Fruit fly (Drosophila melanogaster) whole organism, embryonic: ENCODE data around the gene Acp62F.

Experiments used
- Atf6 ChIP-seq: fragments of 200-800 bp; sonication (Bioruptor generic); IDR thresholded peaks from 2 replicates; pipeline ENCODE4 v1.3.6; 2022; ENCODE audit warnings: missing biosample characterization, missing genetic modification characterization
- Awh ChIP-seq: fragments of 200-800 bp; sonication (Bioruptor generic); IDR thresholded peaks from 2 replicates; pipeline ENCODE4, ENCODE4 v1.3.6; 2022; ENCODE audit warnings: missing biosample characterization, missing genetic modification characterization
- CG11093 ChIP-seq: fragments of 200-800 bp; sonication (Bioruptor generic); IDR thresholded peaks from 3 replicates; pipeline ENCODE4 v1.3.6; 2022; ENCODE audit warnings: missing biosample characterization, missing genetic modification characterization
- CG11504 ChIP-seq: fragments of 200-800 bp; sonication (Bioruptor generic); optimal IDR thresholded peaks from 3 replicates; lab custom pipeline; 2019; ENCODE audit warnings: missing biosample characterization, mild to moderate bottlenecking, missing genetic modification characterization, moderate library complexity
- CG13296 ChIP-seq: fragments of 200-800 bp; sonication (Bioruptor generic); optimal IDR thresholded peaks from 3 replicates; lab custom pipeline; 2018; ENCODE audit warnings: missing biosample characterization, mild to moderate bottlenecking, missing genetic modification characterization
- CG13624 ChIP-seq: fragments of 200-800 bp; sonication (Bioruptor generic); optimal IDR thresholded peaks from 2 replicates; lab custom pipeline; 2016; ENCODE audit warnings: missing biosample characterization, missing genetic modification characterization
- CG13775 ChIP-seq: fragments of 200-800 bp; sonication (Bioruptor generic); optimal IDR thresholded peaks from 3 replicates; lab custom pipeline; 2017; ENCODE audit warnings: missing biosample characterization, mild to moderate bottlenecking, missing genetic modification characterization
- CG14441 ChIP-seq: fragments of 200-800 bp; sonication (Bioruptor generic); IDR thresholded peaks from 2 replicates; pipeline ENCODE4 v1.3.6; 2022; ENCODE audit warnings: missing biosample characterization, missing genetic modification characterization
- CG15011 ChIP-seq: fragments of 200-800 bp; sonication (Bioruptor generic); optimal IDR thresholded peaks from 3 replicates; lab custom pipeline; 2018; ENCODE audit warnings: missing biosample characterization, mild to moderate bottlenecking, missing genetic modification characterization
- CG2120 ChIP-seq: fragments of 200-800 bp; sonication (Bioruptor generic); optimal IDR thresholded peaks from 3 replicates; lab custom pipeline; 2016; ENCODE audit warnings: missing biosample characterization, missing genetic modification characterization
- CG2678 ChIP-seq: fragments of 200-800 bp; sonication (Bioruptor generic); optimal IDR thresholded peaks from 3 replicates; lab custom pipeline; 2019; ENCODE audit warnings: missing biosample characterization, mild to moderate bottlenecking, missing genetic modification characterization, moderate library complexity
- CG2889 ChIP-seq: fragments of 200-800 bp; sonication (Bioruptor generic); IDR thresholded peaks from 3 replicates; pipeline ENCODE4 v1.3.6; 2022; ENCODE audit warnings: missing biosample characterization, missing genetic modification characterization
- CG32532 ChIP-seq: fragments of 200-800 bp; sonication (Bioruptor generic); IDR thresholded peaks from 2 replicates; pipeline ENCODE4 v1.3.6; 2022; ENCODE audit warnings: missing biosample characterization, missing genetic modification characterization
- CG32772 ChIP-seq: fragments of 200-800 bp; sonication (Bioruptor generic); IDR thresholded peaks from 2 replicates; pipeline ENCODE4 v1.3.6; 2022; ENCODE audit warnings: missing biosample characterization, missing genetic modification characterization
- CG33213 ChIP-seq: fragments of 200-800 bp; sonication (Bioruptor generic); optimal IDR thresholded peaks from 3 replicates; lab custom pipeline; 2016; ENCODE audit warnings: missing biosample characterization, missing genetic modification characterization
- CG4404 ChIP-seq: fragments of 200-800 bp; sonication (Bioruptor generic); IDR thresholded peaks from 2 replicates; pipeline ENCODE4 v1.3.6; 2022; ENCODE audit warnings: missing biosample characterization, missing genetic modification characterization
- CG6689 ChIP-seq: fragments of 200-800 bp; sonication (Bioruptor generic); IDR thresholded peaks from 2 replicates; pipeline ENCODE4 v1.3.6; 2022; ENCODE audit warnings: missing biosample characterization, missing genetic modification characterization
- CG9727 ChIP-seq: fragments of 200-800 bp; sonication (Bioruptor generic); optimal IDR thresholded peaks from 3 replicates; lab custom pipeline; 2017; ENCODE audit warnings: missing biosample characterization, mild to moderate bottlenecking, missing genetic modification characterization
- D19B ChIP-seq: fragments of 200-800 bp; sonication (Bioruptor generic); optimal IDR thresholded peaks from 2 replicates; lab custom pipeline; 2017; ENCODE audit warnings: missing biosample characterization, mild to moderate bottlenecking, missing genetic modification characterization
- Drgx ChIP-seq: fragments of 200-800 bp; sonication (Bioruptor generic); IDR thresholded peaks from 2 replicates; pipeline ENCODE4 v1.3.6; 2022; ENCODE audit warnings: missing biosample characterization, missing genetic modification characterization
- E2f2 ChIP-seq: fragments of 200-800 bp; sonication (Bioruptor generic); IDR thresholded peaks from 2 replicates; pipeline ENCODE4 v1.3.6; 2022; ENCODE audit warnings: missing biosample characterization, missing genetic modification characterization
- Ets65A ChIP-seq: fragments of 200-800 bp; sonication (Bioruptor generic); peaks from one replicate; lab custom pipeline; 2016; ENCODE audit warnings: missing biosample characterization, missing genetic modification characterization
- HHEX ChIP-seq: fragments of 200-800 bp; sonication (Bioruptor generic); optimal IDR thresholded peaks from 3 replicates; lab custom pipeline; 2017; ENCODE audit warnings: missing biosample characterization, mild to moderate bottlenecking, missing genetic modification characterization, missing genetic modification reagents
- Hmr ChIP-seq: fragments of 200-800 bp; sonication (Bioruptor generic); optimal IDR thresholded peaks from 3 replicates; lab custom pipeline; 2017; ENCODE audit warnings: mild to moderate bottlenecking, missing biosample characterization, missing genetic modification reagents, missing genetic modification characterization
- Hr51 ChIP-seq, 2 experiments: fragments of 200-800 bp; sonication (Bioruptor generic); optimal IDR thresholded peaks; 2 replicates in 1 of 2; 3 replicates in 1 of 2; lab custom pipeline; 2016 to 2018; ENCODE audit warnings: missing biosample characterization in 2 of 2, missing genetic modification characterization in 2 of 2, mild to moderate bottlenecking in 1 of 2, moderate library complexity in 1 of 2
- Jarid2 ChIP-seq: fragments of 200-800 bp; sonication (Bioruptor generic); optimal IDR thresholded peaks from 3 replicates; lab custom pipeline; 2017; ENCODE audit warnings: mild to moderate bottlenecking, missing biosample characterization, missing genetic modification reagents, missing genetic modification characterization
- MBD-R2 ChIP-seq: fragments of 200-800 bp; sonication (Bioruptor generic); IDR thresholded peaks from 2 replicates; pipeline ENCODE4 v1.3.6; 2022; ENCODE audit warnings: missing biosample characterization, missing genetic modification characterization
- Mrtf ChIP-seq: fragments of 200-800 bp; sonication (Bioruptor generic); IDR thresholded peaks from 3 replicates; pipeline ENCODE4 v1.3.6; 2022; ENCODE audit warnings: missing biosample characterization, missing genetic modification characterization
- Nf-YA ChIP-seq: fragments of 200-800 bp; sonication (Bioruptor generic); IDR thresholded peaks from 2 replicates; pipeline ENCODE4 v1.3.6; 2022; ENCODE audit warnings: missing biosample characterization, missing genetic modification characterization
- Ravus ChIP-seq: fragments of 200-800 bp; sonication (Bioruptor generic); IDR thresholded peaks from 2 replicates; pipeline ENCODE4 v1.3.6; 2022; ENCODE audit warnings: missing biosample characterization, missing genetic modification characterization
- Rfx ChIP-seq: fragments of 200-800 bp; sonication (Bioruptor generic); IDR thresholded peaks from 2 replicates; pipeline ENCODE4 v1.3.6; 2022; ENCODE audit warnings: missing biosample characterization, missing genetic modification characterization
- Six4 ChIP-seq: fragments of 200-800 bp; sonication (Bioruptor generic); optimal IDR thresholded peaks from 2 replicates; lab custom pipeline; 2016; ENCODE audit warnings: missing biosample characterization, missing genetic modification characterization
- Ssrp ChIP-seq: fragments of 200-800 bp; sonication (Bioruptor generic); optimal IDR thresholded peaks from 2 replicates; lab custom pipeline; 2018; ENCODE audit warnings: missing biosample characterization, mild to moderate bottlenecking, missing genetic modification characterization, moderate library complexity
- Xrp1 ChIP-seq: fragments of 200-800 bp; sonication (Bioruptor generic); IDR thresholded peaks from 2 replicates; pipeline ENCODE4 v1.3.6; 2022; ENCODE audit warnings: missing biosample characterization, missing genetic modification characterization
- bbx ChIP-seq: fragments of 200-800 bp; sonication (Bioruptor generic); IDR thresholded peaks from 2 replicates; pipeline ENCODE4 v1.3.6; 2022; ENCODE audit warnings: missing biosample characterization, missing genetic modification characterization; ENCODE audit not compliant: partially characterized antibody
- br ChIP-seq: fragments of >200 bp; optimal IDR thresholded peaks from 2 replicates; lab custom pipeline; 2017
- cas ChIP-seq: fragments of 200-800 bp; sonication (Bioruptor generic); IDR thresholded peaks from 2 replicates; pipeline ENCODE4 v1.3.6; 2022; ENCODE audit warnings: missing biosample characterization, missing genetic modification characterization
- da ChIP-seq: fragments of 200-800 bp; sonication (Bioruptor generic); optimal IDR thresholded peaks from 2 replicates; lab custom pipeline; 2016; ENCODE audit warnings: missing biosample characterization, missing genetic modification characterization
- danr ChIP-seq: fragments of 200-800 bp; sonication (Bioruptor generic); IDR thresholded peaks from 2 replicates; pipeline ENCODE4 v1.3.6; 2022; ENCODE audit warnings: missing biosample characterization, missing genetic modification characterization
- esg ChIP-seq: fragments of 200-800 bp; sonication (Bioruptor generic); conservative IDR thresholded peaks from 2 replicates; pipeline ENCODE4 v1.3.6; 2022; ENCODE audit warnings: missing biosample characterization, missing genetic modification characterization
- gro ChIP-seq: fragments of 200-800 bp; sonication (Bioruptor generic); optimal IDR thresholded peaks from 2 replicates; lab custom pipeline; 2016; ENCODE audit warnings: missing biosample characterization, missing genetic modification characterization
- hkb ChIP-seq, 2 experiments: fragments of 200-800 bp in 1 of 2; fragments of >200 bp in 1 of 2; sonication (Bioruptor generic) in 1 of 2; IDR thresholded peaks in 1 of 2; optimal IDR thresholded peaks in 1 of 2; 2 replicates each; pipeline versions ENCODE4 v1.3.6 to Lab custom; 2017 to 2022; ENCODE audit warnings: missing biosample characterization in 1 of 2, missing genetic modification characterization in 1 of 2
- hth ChIP-seq: fragments of >200 bp; optimal IDR thresholded peaks from 2 replicates; lab custom pipeline; 2017; ENCODE audit warnings: inconsistent platforms
- inv ChIP-seq: fragments of 200-800 bp; sonication (Bioruptor generic); IDR thresholded peaks from 2 replicates; pipeline ENCODE4 v1.3.6; 2022; ENCODE audit warnings: missing biosample characterization, missing genetic modification characterization; ENCODE audit not compliant: partially characterized antibody
- kay ChIP-seq: fragments of 200-800 bp; sonication (Bioruptor generic); optimal IDR thresholded peaks from 2 replicates; lab custom pipeline; 2016; ENCODE audit warnings: missing biosample characterization, missing genetic modification characterization
- row ChIP-seq: fragments of 200-800 bp; sonication (Bioruptor generic); IDR thresholded peaks from 3 replicates; pipeline ENCODE4 v1.3.6; 2022; ENCODE audit warnings: missing biosample characterization, missing genetic modification characterization
- sima ChIP-seq: fragments of 200-800 bp; sonication (Bioruptor generic); optimal IDR thresholded peaks from 2 replicates; lab custom pipeline; 2016; ENCODE audit warnings: missing biosample characterization, missing genetic modification characterization
- slbo ChIP-seq: fragments of 200-800 bp; sonication (Bioruptor generic); IDR thresholded peaks from 2 replicates; pipeline ENCODE4 v1.3.6; 2022; ENCODE audit warnings: missing biosample characterization, missing genetic modification characterization
- trh ChIP-seq: fragments of 200-800 bp; sonication (Bioruptor generic); optimal IDR thresholded peaks from 2 replicates; lab custom pipeline; 2016; ENCODE audit warnings: missing biosample characterization, missing genetic modification characterization
- vvl ChIP-seq: fragments of 200-800 bp; sonication (Bioruptor generic); IDR thresholded peaks from 2 replicates; pipeline ENCODE4 v1.3.6; 2022; ENCODE audit warnings: missing biosample characterization, missing genetic modification characterization
- wor ChIP-seq: fragments of 200-800 bp; sonication (Bioruptor generic); IDR thresholded peaks from 2 replicates; pipeline ENCODE4 v1.3.6; 2022; ENCODE audit warnings: missing biosample characterization, missing genetic modification characterization
- zen2 ChIP-seq: fragments of 200-800 bp; sonication (Bioruptor generic); IDR thresholded peaks from 3 replicates; pipeline ENCODE4 v1.3.6; 2022; ENCODE audit warnings: missing biosample characterization, missing genetic modification characterization; ENCODE audit not compliant: partially characterized antibody

The Acp62F gene

DNA sequence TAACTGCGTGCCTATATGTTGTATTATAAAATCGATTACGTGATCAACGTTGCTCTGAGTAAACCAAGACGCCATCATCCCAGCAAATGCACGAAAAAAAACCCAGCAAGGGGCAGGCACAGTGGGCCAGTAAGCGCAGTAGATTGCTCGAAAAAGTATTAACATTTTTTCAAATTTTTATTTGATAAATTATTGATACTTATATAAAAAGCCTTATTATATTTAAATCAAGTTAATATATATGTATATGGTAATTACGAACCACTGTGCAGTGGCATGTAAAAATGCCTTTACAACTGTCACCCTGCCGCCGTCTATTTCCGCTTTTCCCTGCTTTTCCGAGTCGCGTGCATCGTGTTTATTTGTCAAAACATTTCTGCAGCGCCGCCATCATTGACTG lies 12.5 kb upstream of the Acp62F start (continued):
- TF ChIP-seq vvl (peak; percentile 72), Ets65A (GFP tag; lab: Kevin White, UChicago) (no peak), Ssrp (peak; percentile 6), danr (no peak), Atf6 (GFP tag; lab: Robert Waterston, UW) (peak; percentile 72), gro (GFP tag; lab: Kevin White, UChicago) (no peak), CG11093 (GFP tag; lab: Robert Waterston, UW) (peak; percentile 55; the same call in 1 of the 3 replicates), CG14441 (peak; percentile 71), CG32772 (GFP tag; lab: Robert Waterston, UW) (peak; percentile 57), Hmr (GFP tag; lab: Kevin White, UChicago) (peak; percentile 27), Xrp1 (peak; percentile 75), Rfx (GFP tag; lab: Robert Waterston, UW) (peak; percentile 80), Ravus (GFP tag; lab: Robert Waterston, UW) (peak; percentile 3; the same call in 1 of the 2 replicates), CG33213 (GFP tag; lab: Kevin White, UChicago) (no peak), zen2 (no peak), CG13775 (peak; percentile 31), row (GFP tag; lab: Robert Waterston, UW) (peak; percentile 72), CG4404 (GFP tag; lab: Robert Waterston, UW) (no peak), CG2120 (GFP tag; lab: Kevin White, UChicago) (peak; percentile 40), esg (peak; percentile 64), bbx (GFP tag; lab: Robert Waterston, UW) (no peak), CG9727 (GFP tag; lab: Kevin White, UChicago) (peak; percentile 6), E2f2 (GFP tag; lab: Robert Waterston, UW) (peak; percentile 39; the same call in 1 of the 2 replicates), Awh (GFP tag; lab: Robert Waterston, UW) (peak; percentile 45; the same call in 1 of the 2 replicates), hkb (optimal IDR thresholded peaks at IDR 0.05; lab: Kevin White, UChicago) (no peak), hkb (GFP tag; IDR thresholded peaks at IDR 0.05; lab: Robert Waterston, UW) (peak; percentile 56)

DNA sequence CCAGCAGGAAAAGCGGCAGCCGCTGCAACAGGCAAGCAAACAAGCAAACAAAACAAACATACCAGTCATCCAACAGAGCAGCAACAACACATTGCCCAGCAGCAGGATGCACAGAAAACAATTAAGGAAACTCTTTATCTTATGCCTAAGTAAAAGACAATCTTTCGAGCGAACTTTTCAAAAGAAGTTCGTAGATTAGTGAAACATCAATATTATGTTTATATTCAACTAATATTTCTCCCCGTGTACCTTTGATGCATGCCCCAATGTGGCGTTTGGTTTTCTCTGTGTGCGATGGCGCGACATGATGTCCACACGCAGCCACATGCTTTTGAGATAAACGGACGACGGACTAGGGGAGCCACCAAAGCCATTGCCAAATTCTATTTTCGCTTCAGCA lies 8.6 kb upstream of the Acp62F start:
- TF ChIP-seq Mrtf (GFP tag; lab: Robert Waterston, UW) (0 out of 3 replicates have a peak, but pooled peaks have one; percentile 17), sima (no peak), Hr51 (GFP tag; optimal IDR thresholded peaks at IDR 0.05; lab: Kevin White, UChicago) (peak in 1 of 2 experiments; percentile 8), CG6689 (peak; percentile 19; the same call in 1 of the 2 replicates), CG2678 (tag; lab: Kevin White, UChicago) (no peak), kay (GFP tag; lab: Kevin White, UChicago) (no peak), Drgx (GFP tag; lab: Robert Waterston, UW) (peak; percentile 62; the same call in 1 of the 2 replicates), CG11504 (peak; percentile 2), CG13624 (GFP tag; lab: Kevin White, UChicago) (no peak), cas (no peak), CG2889 (GFP tag; lab: Robert Waterston, UW) (0 out of 3 replicates have a peak, but pooled peaks have one; percentile 35), br (no peak), trh (no peak), row (GFP tag; lab: Robert Waterston, UW) (0 out of 3 replicates have a peak, but pooled peaks have one; percentile 11), slbo (GFP tag; lab: Robert Waterston, UW) (0 out of 2 replicates have a peak, but pooled peaks have one; percentile 13), hth (lab: Kevin White, UChicago) (no peak)

DNA sequence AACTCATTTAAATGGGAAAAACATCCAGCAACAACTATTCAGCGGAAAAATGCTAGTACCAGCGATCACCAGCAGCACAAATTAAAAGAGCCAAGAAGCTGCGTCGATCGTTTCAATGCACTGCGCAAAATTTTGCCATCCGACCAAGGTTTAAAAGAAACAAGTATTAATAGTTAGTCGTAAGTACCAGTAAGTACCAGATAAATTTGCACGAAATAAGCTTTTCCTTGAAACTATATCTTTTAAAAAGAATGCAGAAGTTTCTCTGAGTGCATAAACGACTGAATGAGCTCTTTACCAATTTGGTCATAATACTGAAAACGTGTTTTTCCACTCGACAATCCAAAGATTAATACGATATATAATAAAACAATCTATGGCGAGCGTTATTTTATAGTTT lies 6.3 kb upstream of the Acp62F start:
- TF ChIP-seq Six4 (GFP tag; lab: Kevin White, UChicago) = peak; percentile 5
- peak; percentile 86 for TF ChIP-seq CG32532 (GFP tag; lab: Robert Waterston, UW)
- peak; percentile 43; the same call in 1 of the 2 replicates for TF ChIP-seq wor (GFP tag; lab: Robert Waterston, UW)
- peak; percentile 97 for TF ChIP-seq Ets65A (GFP tag; lab: Kevin White, UChicago)
- no peak for TF ChIP-seq Jarid2 (GFP tag; lab: Kevin White, UChicago)
- TF ChIP-seq CG15011 (GFP tag; lab: Kevin White, UChicago) = peak; percentile 18
- TF ChIP-seq Nf-YA (GFP tag; lab: Robert Waterston, UW) = peak; percentile 63
- TF ChIP-seq CG13296 (GFP tag; lab: Kevin White, UChicago) = no peak
- TF ChIP-seq da (GFP tag; lab: Kevin White, UChicago) = no peak
- peak; percentile 15 for TF ChIP-seq D19B (GFP tag; lab: Kevin White, UChicago)
- TF ChIP-seq MBD-R2 = 0 out of 2 replicates have a peak, but pooled peaks have one; percentile 26
- TF ChIP-seq inv = no peak
- TF ChIP-seq HHEX (GFP tag; lab: Kevin White, UChicago) = peak; percentile 64
